Worm (Caenorhabditis elegans) whole organism, L2 larva: ENCODE results near the gene C49C3.7.

Experiments used
- R02D3.7 ChIP-seq: fragments of 150-350 bp; optimal IDR thresholded peaks from 2 replicates; lab custom pipeline; 2014; ENCODE audit warnings: missing biosample characterization, missing genetic modification characterization
- alr-1 ChIP-seq: fragments of 150-350 bp; optimal IDR thresholded peaks from 2 replicates; lab custom pipeline; 2014; ENCODE audit warnings: missing biosample characterization, missing genetic modification characterization
- aly-2 ChIP-seq: fragments of 150-350 bp; optimal IDR thresholded peaks from 2 replicates; lab custom pipeline; 2014; ENCODE audit warnings: missing biosample characterization, missing genetic modification characterization
- blmp-1 ChIP-seq: sonication (generic microtip); optimal IDR thresholded peaks from 2 replicates; lab custom pipeline; 2017; ENCODE audit warnings: missing genetic modification characterization, mild to moderate bottlenecking, missing compliant biosample characterization, antibody characterized with exemption, moderate library complexity; ENCODE audit not compliant: insufficient read depth
- egl-27 ChIP-seq: sonication (generic microtip); optimal IDR thresholded peaks from 3 replicates; lab custom pipeline; 2017; ENCODE audit warnings: missing biosample characterization, missing genetic modification reagents, missing genetic modification characterization
- fos-1 ChIP-seq: fragments of 150-350 bp; optimal IDR thresholded peaks from 2 replicates; lab custom pipeline; 2014; ENCODE audit warnings: missing biosample characterization, missing genetic modification characterization
- nhr-10 ChIP-seq: sonication (generic microtip); optimal IDR thresholded peaks from 2 replicates; lab custom pipeline; 2017; ENCODE audit warnings: missing biosample characterization, missing genetic modification characterization
- peb-1 ChIP-seq: fragments of 150-350 bp; optimal IDR thresholded peaks from 2 replicates; lab custom pipeline; 2014; ENCODE audit warnings: missing biosample characterization, missing genetic modification characterization
- zag-1 ChIP-seq: fragments of 150-350 bp; optimal IDR thresholded peaks from 2 replicates; lab custom pipeline; 2014; ENCODE audit warnings: missing biosample characterization, missing genetic modification characterization

DNA sequence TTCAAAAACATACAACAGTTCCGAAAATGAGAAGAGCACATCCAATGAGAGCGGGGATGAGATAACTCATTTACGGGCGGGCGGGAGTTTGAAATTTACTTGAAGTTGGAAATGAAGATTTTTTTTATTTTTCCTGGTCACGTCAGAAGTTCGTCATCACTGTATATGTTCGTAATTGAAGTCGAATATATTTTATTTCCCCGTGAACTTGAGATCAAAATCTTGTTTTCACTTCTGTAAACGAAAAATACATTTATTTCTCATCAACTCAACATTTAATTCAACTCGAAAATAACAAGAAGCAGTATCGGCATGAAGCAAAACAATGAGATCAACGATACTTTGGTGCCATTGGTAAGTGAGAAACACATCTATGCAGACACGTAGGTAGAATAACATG, 16.0 kb upstream of the C49C3.7 start, which contains the start of gene C49C3.20:
- TF ChIP-seq egl-27 = no peak
- TF ChIP-seq zag-1 = no peak
- TF ChIP-seq fos-1 (tag; lab: Kevin White, UChicago) = no peak
- TF ChIP-seq blmp-1 (tag; lab: Kevin White, UChicago) = no peak
- no peak for TF ChIP-seq nhr-10 (tag; lab: Kevin White, UChicago)
- TF ChIP-seq alr-1 = no peak
- TF ChIP-seq peb-1 (tag; lab: Kevin White, UChicago) = no peak
- TF ChIP-seq R02D3.7 (tag; lab: Kevin White, UChicago) = no peak
- no peak for TF ChIP-seq aly-2
